Worm (Caenorhabditis elegans): ENCODE measurements around the gene elmd-1.

Gene elmd-1

ce11 chrIII:3395112-3395511, 5.4 kb downstream of the elmd-1 start:
- TF ChIP-seq T22C8.4 (GFP tag; IDR thresholded peaks at IDR 0.05) (peak; percentile 52; the same call in 1 of the 2 replicates), tab-1 (GFP tag; IDR thresholded peaks at IDR 0.05) (no peak)

ce11 chrIII:3395874-3396467, 6.3 kb downstream of the elmd-1 start, which contains the start of gene cri-3:
TSS of gene cri-3 (plus strand) at chrIII:3396355.
- TF ChIP-seq med-1 (GFP tag; optimal IDR thresholded peaks at IDR 0.05; ENCODE audit: insufficient read depth) (no peak), flt-1 (GFP tag; IDR thresholded peaks at IDR 0.05) (no peak)

- TF ChIP-seq ref-1 (GFP tag; conservative IDR thresholded peaks at IDR 0.05): no peak
- TF ChIP-seq cog-1 (tag; optimal IDR thresholded peaks at IDR 0.05): no peak
- TF ChIP-seq med-1 (GFP tag; optimal IDR thresholded peaks at IDR 0.05; ENCODE audit: insufficient read depth): no peak
- no peak for TF ChIP-seq klf-2 (GFP tag; conservative IDR thresholded peaks at IDR 0.05)
- TF ChIP-seq flt-1 (GFP tag; IDR thresholded peaks at IDR 0.05): no peak
- no peak for TF ChIP-seq T22C8.4 (GFP tag; IDR thresholded peaks at IDR 0.05)
- TF ChIP-seq ztf-29 (GFP tag; IDR thresholded peaks at IDR 0.05): no peak
- TF ChIP-seq ztf-23 (GFP tag; IDR thresholded peaks at IDR 0.05): no peak
- TF ChIP-seq tab-1 (GFP tag; IDR thresholded peaks at IDR 0.05): no peak
These were observed 8.0 kb downstream of the elmd-1 start, which contains the start of gene clpf-1 for ce11 chrIII:3397678-3398077. TSS of gene clpf-1 (plus strand) at chrIII:3397743.

ce11 chrIII:3398485-3398884, 8.8 kb downstream of the elmd-1 start:
- TF ChIP-seq T22C8.4 (GFP tag; IDR thresholded peaks at IDR 0.05) (0 out of 2 replicates have a peak, but pooled peaks have one; percentile 31), med-1 (GFP tag; optimal IDR thresholded peaks at IDR 0.05; ENCODE audit: insufficient read depth) (no peak)

ce11 chrIII:3400444-3400843, 10.7 kb downstream of the elmd-1 start:
- no peak for TF ChIP-seq ref-1 (GFP tag; conservative IDR thresholded peaks at IDR 0.05)
- no peak for TF ChIP-seq T22C8.4 (GFP tag; IDR thresholded peaks at IDR 0.05)
- no peak for TF ChIP-seq tab-1 (GFP tag; IDR thresholded peaks at IDR 0.05)
- TF ChIP-seq med-1 (GFP tag; optimal IDR thresholded peaks at IDR 0.05; ENCODE audit: insufficient read depth): no peak
- TF ChIP-seq ztf-23 (GFP tag; IDR thresholded peaks at IDR 0.05): no peak
- TF ChIP-seq ztf-29 (GFP tag; IDR thresholded peaks at IDR 0.05): no peak
- TF ChIP-seq cog-1 (tag; optimal IDR thresholded peaks at IDR 0.05): no peak
- no peak for TF ChIP-seq klf-2 (GFP tag; conservative IDR thresholded peaks at IDR 0.05)
- TF ChIP-seq flt-1 (GFP tag; IDR thresholded peaks at IDR 0.05): no peak

ce11 chrIII:3404354-3404913, 14.7 kb downstream of the elmd-1 start, which contains the start of the genes npp-9 and F59A2.5:
TSS of gene npp-9 (minus strand) at chrIII:3404479.
TSS of gene F59A2.5 (plus strand) at chrIII:3404863.
- TF ChIP-seq klf-2 (GFP tag; conservative IDR thresholded peaks at IDR 0.05) (no peak), med-1 (GFP tag; optimal IDR thresholded peaks at IDR 0.05; ENCODE audit: insufficient read depth) (no peak), ref-1 (GFP tag; conservative IDR thresholded peaks at IDR 0.05) (no peak), flt-1 (GFP tag; IDR thresholded peaks at IDR 0.05) (no peak), cog-1 (tag; optimal IDR thresholded peaks at IDR 0.05) (no peak)

- no peak for TF ChIP-seq tab-1 (GFP tag; IDR thresholded peaks at IDR 0.05)
- peak; percentile 68; the same call in 1 of the 2 replicates for TF ChIP-seq T22C8.4 (GFP tag; IDR thresholded peaks at IDR 0.05)
These were observed 15.8 kb downstream of the elmd-1 start, which contains the start of gene golg-4 for ce11 chrIII:3405535-3405934. TSS of gene golg-4 (plus strand) at chrIII:3405568.

- TF ChIP-seq klf-2 (GFP tag; conservative IDR thresholded peaks at IDR 0.05) (no peak), med-1 (GFP tag; optimal IDR thresholded peaks at IDR 0.05; ENCODE audit: insufficient read depth) (no peak), cog-1 (tag; optimal IDR thresholded peaks at IDR 0.05) (no peak), tab-1 (GFP tag; IDR thresholded peaks at IDR 0.05) (no peak), flt-1 (GFP tag; IDR thresholded peaks at IDR 0.05) (no peak), T22C8.4 (GFP tag; IDR thresholded peaks at IDR 0.05) (no peak), ztf-29 (GFP tag; IDR thresholded peaks at IDR 0.05) (no peak), ztf-23 (GFP tag; IDR thresholded peaks at IDR 0.05) (no peak), ref-1 (GFP tag; conservative IDR thresholded peaks at IDR 0.05) (no peak)
These were observed 23.7 kb downstream of the elmd-1 start for ce11 chrIII:3413437-3413836.

ce11 chrIII:3414412-3414811, 24.7 kb downstream of the elmd-1 start:
- no peak for TF ChIP-seq cog-1 (tag; optimal IDR thresholded peaks at IDR 0.05)
- TF ChIP-seq klf-2 (GFP tag; conservative IDR thresholded peaks at IDR 0.05): no peak

- TF ChIP-seq ref-1 (GFP tag; conservative IDR thresholded peaks at IDR 0.05) (no peak), tab-1 (GFP tag; IDR thresholded peaks at IDR 0.05) (no peak), klf-2 (GFP tag; conservative IDR thresholded peaks at IDR 0.05) (no peak), med-1 (GFP tag; optimal IDR thresholded peaks at IDR 0.05; ENCODE audit: insufficient read depth) (no peak), flt-1 (GFP tag; IDR thresholded peaks at IDR 0.05) (no peak), cog-1 (tag; optimal IDR thresholded peaks at IDR 0.05) (no peak), T22C8.4 (GFP tag; IDR thresholded peaks at IDR 0.05) (no peak), ztf-23 (GFP tag; IDR thresholded peaks at IDR 0.05) (no peak), ztf-29 (GFP tag; IDR thresholded peaks at IDR 0.05) (no peak)
These were observed 27.7 kb downstream of the elmd-1 start for ce11 chrIII:3417453-3417852.

ce11 chrIII:3418906-3419305, 29.2 kb downstream of the elmd-1 start:
- TF ChIP-seq ztf-29 (GFP tag; IDR thresholded peaks at IDR 0.05): no peak
- TF ChIP-seq ztf-23 (GFP tag; IDR thresholded peaks at IDR 0.05): no peak
- TF ChIP-seq flt-1 (GFP tag; IDR thresholded peaks at IDR 0.05): no peak

Data from whole organism, midembryonic.